Worm (Caenorhabditis elegans) whole organism, late embryonic: Measurements from ENCODE around the gene cyp-31A3.

Experiments
- C08G9.2 ChIP-seq: sonication (generic microtip); optimal IDR thresholded peaks from 2 replicates; lab custom pipeline; 2016; ENCODE audit warnings: mild to moderate bottlenecking, missing genetic modification characterization, moderate library complexity, missing compliant biosample characterization
- C38D4.7 ChIP-seq: fragments of 200-800 bp; sonication (Bioruptor generic); optimal IDR thresholded peaks from 2 replicates; lab custom pipeline; 2018; ENCODE audit warnings: mild to moderate bottlenecking, missing genetic modification characterization, moderate library complexity, missing compliant biosample characterization
- F13H6.1 ChIP-seq: sonication (generic microtip); optimal IDR thresholded peaks from 2 replicates; lab custom pipeline; 2016; ENCODE audit warnings: missing genetic modification characterization, missing compliant biosample characterization
- K02D7.2 ChIP-seq: sonication (generic microtip); optimal IDR thresholded peaks from 2 replicates; lab custom pipeline; 2017; ENCODE audit warnings: mild to moderate bottlenecking, missing genetic modification characterization, missing compliant biosample characterization
- T23F11.4 ChIP-seq: fragments of 200-800 bp; sonication (Bioruptor generic); optimal IDR thresholded peaks from 2 replicates; lab custom pipeline; 2018; ENCODE audit warnings: mild to moderate bottlenecking, missing genetic modification characterization, missing compliant biosample characterization
- Y22D7AL.16 ChIP-seq: sonication (generic microtip); optimal IDR thresholded peaks from 2 replicates; lab custom pipeline; 2016; ENCODE audit warnings: missing genetic modification characterization, missing compliant biosample characterization
- ahr-1 ChIP-seq: sonication (generic microtip); optimal IDR thresholded peaks from 2 replicates; lab custom pipeline; 2016; ENCODE audit warnings: missing genetic modification characterization, missing compliant biosample characterization
- ama-1 ChIP-seq: fragments of 150-350 bp; optimal IDR thresholded peaks from 2 replicates; lab custom pipeline; 2014
- ceh-14 ChIP-seq: sonication (generic microtip); optimal IDR thresholded peaks from 2 replicates; lab custom pipeline; 2016; ENCODE audit warnings: missing genotype, missing genetic modification characterization, missing compliant biosample characterization
- ceh-18 ChIP-seq: sonication (generic microtip); optimal IDR thresholded peaks from 2 replicates; lab custom pipeline; 2016; ENCODE audit warnings: missing genetic modification characterization, missing compliant biosample characterization
- ceh-19 ChIP-seq: fragments of 200-800 bp; sonication (Bioruptor generic); optimal IDR thresholded peaks from 2 replicates; lab custom pipeline; 2018; ENCODE audit warnings: mild to moderate bottlenecking, missing genetic modification characterization, missing compliant biosample characterization
- ceh-2 ChIP-seq: sonication (generic microtip); optimal IDR thresholded peaks from 2 replicates; lab custom pipeline; 2016; ENCODE audit warnings: missing genotype, missing genetic modification characterization, missing compliant biosample characterization
- ceh-22 ChIP-seq: sonication (generic microtip); optimal IDR thresholded peaks from 2 replicates; lab custom pipeline; 2017; ENCODE audit warnings: missing biosample characterization, missing genetic modification characterization
- ceh-24 ChIP-seq: sonication (generic microtip); optimal IDR thresholded peaks from 2 replicates; lab custom pipeline; 2016; ENCODE audit warnings: mild to moderate bottlenecking, missing genetic modification characterization, missing compliant biosample characterization
- ceh-30 ChIP-seq: fragments of 150-350 bp; optimal IDR thresholded peaks from 2 replicates; lab custom pipeline; 2014; ENCODE audit warnings: missing biosample characterization, missing genetic modification characterization
- ceh-31 ChIP-seq: sonication (generic microtip); optimal IDR thresholded peaks from 2 replicates; lab custom pipeline; 2016; ENCODE audit warnings: missing genetic modification characterization, missing compliant biosample characterization
- ceh-45 ChIP-seq: fragments of 200-800 bp; sonication (Bioruptor generic); IDR thresholded peaks from 2 replicates; pipeline ENCODE4 v1.3.6; 2022; ENCODE audit warnings: missing genetic modification reagents, missing genetic modification characterization, missing compliant biosample characterization
- ceh-48 ChIP-seq: sonication (generic microtip); optimal IDR thresholded peaks from 2 replicates; lab custom pipeline; 2016; ENCODE audit warnings: missing genetic modification characterization, inconsistent platforms, missing compliant biosample characterization
- eyg-1 ChIP-seq: sonication (generic microtip); optimal IDR thresholded peaks from 2 replicates; lab custom pipeline; 2016; ENCODE audit warnings: missing genotype, missing genetic modification characterization, missing compliant biosample characterization
- fax-1 ChIP-seq: sonication (generic microtip); optimal IDR thresholded peaks from 2 replicates; lab custom pipeline; 2016; ENCODE audit warnings: missing genotype, missing genetic modification characterization, missing compliant biosample characterization
- gmeb-2 ChIP-seq: sonication (generic microtip); optimal IDR thresholded peaks from 2 replicates; lab custom pipeline; 2016; ENCODE audit warnings: missing genetic modification characterization, inconsistent platforms, missing compliant biosample characterization
- hlh-13 ChIP-seq: fragments of 200-800 bp; sonication (Bioruptor generic); optimal IDR thresholded peaks from 2 replicates; lab custom pipeline; 2018; ENCODE audit warnings: mild to moderate bottlenecking, missing genetic modification characterization, missing compliant biosample characterization
- hlh-15 ChIP-seq: sonication (generic microtip); optimal IDR thresholded peaks from 2 replicates; lab custom pipeline; 2016; ENCODE audit warnings: missing genetic modification characterization, missing compliant biosample characterization
- hlh-30 ChIP-seq: sonication (generic microtip); optimal IDR thresholded peaks from 2 replicates; lab custom pipeline; 2017; ENCODE audit warnings: antibody characterized with exemption, missing genetic modification characterization, missing compliant biosample characterization; ENCODE audit not compliant: insufficient read depth
- hlh-6 ChIP-seq: sonication (generic microtip); optimal IDR thresholded peaks from 2 replicates; lab custom pipeline; 2016; ENCODE audit warnings: missing genotype, missing genetic modification characterization, missing compliant biosample characterization
- hlh-8 ChIP-seq: sonication (generic microtip); optimal IDR thresholded peaks from 2 replicates; lab custom pipeline; 2016; ENCODE audit warnings: missing genotype, missing genetic modification characterization, missing compliant biosample characterization
- lim-6 ChIP-seq: sonication (generic microtip); optimal IDR thresholded peaks from 2 replicates; lab custom pipeline; 2016; ENCODE audit warnings: missing genetic modification characterization, missing compliant biosample characterization
- lin-11 ChIP-seq: fragments of 200-800 bp; sonication (Bioruptor generic); optimal IDR thresholded peaks from 2 replicates; lab custom pipeline; 2018; ENCODE audit warnings: mild to moderate bottlenecking, missing genetic modification characterization, missing compliant biosample characterization
- madf-2 ChIP-seq: sonication (generic microtip); optimal IDR thresholded peaks from 2 replicates; lab custom pipeline; 2017; ENCODE audit warnings: missing genetic modification characterization, missing compliant biosample characterization
- nfya-1 ChIP-seq: sonication (generic microtip); optimal IDR thresholded peaks from 2 replicates; lab custom pipeline; 2017; ENCODE audit warnings: missing genetic modification characterization, mild to moderate bottlenecking, missing compliant biosample characterization, antibody characterized with exemption, moderate library complexity
- npax-4 ChIP-seq: sonication (generic microtip); optimal IDR thresholded peaks from 2 replicates; lab custom pipeline; 2016; ENCODE audit warnings: missing genetic modification characterization, missing compliant biosample characterization
- odd-2 ChIP-seq: sonication (generic microtip); optimal IDR thresholded peaks from 2 replicates; lab custom pipeline; 2017; ENCODE audit warnings: antibody characterized with exemption, mild to moderate bottlenecking, missing genetic modification characterization, missing compliant biosample characterization
- pag-3 ChIP-seq: sonication (generic microtip); optimal IDR thresholded peaks from 2 replicates; lab custom pipeline; 2016; ENCODE audit warnings: missing compliant biosample characterization, missing genetic modification characterization, borderline replicate concordance
- pat-9 ChIP-seq: fragments of 200-800 bp; sonication (Bioruptor generic); optimal IDR thresholded peaks from 2 replicates; lab custom pipeline; 2018; ENCODE audit warnings: mild to moderate bottlenecking, missing genetic modification characterization, moderate library complexity, missing compliant biosample characterization
- pha-2 ChIP-seq: sonication (generic microtip); optimal IDR thresholded peaks from 2 replicates; lab custom pipeline; 2017; ENCODE audit warnings: mild to moderate bottlenecking, missing genetic modification characterization, missing compliant biosample characterization
- pqm-1 ChIP-seq: sonication (generic microtip); optimal IDR thresholded peaks from 2 replicates; lab custom pipeline; 2016; ENCODE audit warnings: missing genetic modification characterization, missing compliant biosample characterization
- pros-1 ChIP-seq: fragments of 150-350 bp; optimal IDR thresholded peaks from 2 replicates; lab custom pipeline; 2014; ENCODE audit warnings: missing biosample characterization, missing genetic modification reagents, missing genetic modification characterization
- ref-2 ChIP-seq: sonication (generic microtip); optimal IDR thresholded peaks from 2 replicates; lab custom pipeline; 2016; ENCODE audit warnings: missing genetic modification characterization, missing compliant biosample characterization
- rnt-1 ChIP-seq: sonication (generic microtip); optimal IDR thresholded peaks from 2 replicates; lab custom pipeline; 2016; ENCODE audit warnings: missing genetic modification characterization, missing compliant biosample characterization
- sdc-2 ChIP-seq: sonication (generic microtip); optimal IDR thresholded peaks from 2 replicates; lab custom pipeline; 2016; ENCODE audit warnings: missing genotype, missing genetic modification characterization, missing compliant biosample characterization
- syd-9 ChIP-seq: sonication (generic microtip); optimal IDR thresholded peaks from 2 replicates; lab custom pipeline; 2016; ENCODE audit warnings: mild to moderate bottlenecking, missing genetic modification characterization, moderate library complexity, missing compliant biosample characterization
- tbx-7 ChIP-seq: sonication (generic microtip); optimal IDR thresholded peaks from 2 replicates; lab custom pipeline; 2016; ENCODE audit warnings: missing genotype, missing genetic modification characterization, missing compliant biosample characterization
- ttx-3 ChIP-seq: sonication (generic microtip); optimal IDR thresholded peaks from 2 replicates; lab custom pipeline; 2016; ENCODE audit warnings: missing genetic modification reagents, missing genetic modification characterization, missing compliant biosample characterization
- unc-3 ChIP-seq, 2 experiments: fragments of 200-800 bp in 1 of 2; sonication (Bioruptor generic) in 1 of 2; sonication (generic microtip) in 1 of 2; conservative IDR thresholded peaks in 1 of 2; optimal IDR thresholded peaks in 1 of 2; 2 replicates each; pipeline versions ENCODE4 v1.3.6 to Lab custom; 2016 to 2022; ENCODE audit warnings: missing compliant biosample characterization in 2 of 2, missing genetic modification characterization in 2 of 2, missing genetic modification reagents in 1 of 2
- unc-42 ChIP-seq: sonication (generic microtip); optimal IDR thresholded peaks from 2 replicates; lab custom pipeline; 2016; ENCODE audit warnings: missing genotype, missing genetic modification characterization, missing compliant biosample characterization
- unc-55 ChIP-seq: sonication (generic microtip); optimal IDR thresholded peaks from 2 replicates; lab custom pipeline; 2017; ENCODE audit warnings: missing biosample characterization, missing genetic modification reagents, missing genetic modification characterization
- unc-86 ChIP-seq: sonication (generic microtip); optimal IDR thresholded peaks from 2 replicates; lab custom pipeline; 2016; ENCODE audit warnings: missing genetic modification characterization, missing compliant biosample characterization
- zip-5 ChIP-seq: sonication (generic microtip); optimal IDR thresholded peaks from 2 replicates; lab custom pipeline; 2016; ENCODE audit warnings: missing genetic modification characterization, missing compliant biosample characterization

Gene cyp-31A3

DNA sequence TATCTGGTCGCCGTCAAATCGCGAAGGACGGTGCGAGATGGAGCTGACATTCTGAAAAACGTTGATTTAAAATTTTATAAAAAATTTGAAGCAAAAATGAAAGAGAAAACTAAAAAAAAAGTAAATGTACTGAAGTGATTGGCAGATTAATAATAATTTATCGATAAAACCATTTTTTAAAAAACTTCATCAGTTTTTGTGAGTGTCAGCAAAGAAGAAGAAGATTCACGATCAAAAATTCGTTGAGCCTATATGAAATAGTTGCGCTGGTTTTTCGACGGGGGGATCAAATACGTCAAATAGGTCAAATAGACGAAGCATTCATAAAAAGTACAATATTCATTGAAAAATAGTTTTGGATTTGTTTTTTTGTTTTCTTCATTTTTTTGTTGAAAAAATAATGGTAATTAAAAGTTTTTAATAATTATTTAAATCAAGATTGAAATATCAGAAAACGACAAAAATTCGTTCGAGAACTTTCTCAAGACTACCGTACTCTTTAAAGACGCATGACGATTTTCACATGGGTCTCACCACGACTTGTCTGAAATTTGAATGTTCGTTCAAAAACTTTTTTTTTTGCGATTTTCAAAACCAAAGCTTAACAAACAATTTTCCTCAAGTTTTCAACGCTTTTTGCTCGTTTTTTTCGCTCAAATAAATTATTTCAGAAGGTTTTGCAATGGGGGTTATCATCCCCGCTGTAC lies at the start of gene cyp-31A3, which contains the start of gene memi-1:
Gene cyp-31A3 (plus strand): TSS at position 672 of the 707 bp plus-strand sequence.
Gene memi-1 (minus strand): TSS at position 51 of the 707 bp plus-strand sequence.
- TF ChIP-seq gmeb-2 (no peak), tbx-7 (tag; lab: Kevin White, UChicago) (no peak), unc-3 (GFP tag; conservative IDR thresholded peaks at IDR 0.05; lab: Robert Waterston, UW) (no peak), unc-3 (tag; optimal IDR thresholded peaks at IDR 0.05; lab: Kevin White, UChicago) (no peak), C08G9.2 (tag; lab: Kevin White, UChicago) (no peak), T23F11.4 (GFP tag; lab: Kevin White, UChicago) (no peak), npax-4 (tag; lab: Kevin White, UChicago) (no peak), fax-1 (tag; lab: Kevin White, UChicago) (no peak), madf-2 (tag; lab: Kevin White, UChicago) (no peak), pros-1 (tag; lab: Kevin White, UChicago) (no peak), lim-6 (tag; lab: Kevin White, UChicago) (no peak), K02D7.2 (no peak), hlh-15 (tag; lab: Kevin White, UChicago) (no peak), ahr-1 (no peak), zip-5 (no peak), ref-2 (tag; lab: Kevin White, UChicago) (no peak), pag-3 (tag; lab: Kevin White, UChicago) (no peak), ceh-48 (no peak), ceh-30 (tag; lab: Kevin White, UChicago) (no peak), unc-55 (GFP tag; lab: Kevin White, UChicago) (no peak)

DNA sequence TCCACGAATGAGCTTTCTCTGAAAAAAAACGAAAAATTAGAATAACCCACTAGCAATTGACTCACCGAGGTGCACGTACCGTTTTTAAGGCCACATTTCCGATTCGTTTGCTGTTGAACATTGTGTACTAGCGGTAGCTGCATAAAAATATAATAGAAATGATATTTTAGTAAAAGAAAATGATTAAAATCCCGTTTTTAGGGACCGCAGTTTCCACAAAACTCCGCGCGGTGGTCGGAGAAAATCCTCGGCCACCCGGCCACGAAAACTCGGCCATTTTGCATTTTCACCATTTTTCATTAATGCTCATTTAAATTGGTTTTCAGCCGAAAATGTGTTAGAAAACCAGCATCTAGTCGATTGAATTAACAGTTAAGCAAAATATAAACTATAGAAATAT lies 48.5 kb upstream of the cyp-31A3 start, which contains the start of gene yars-2:
Gene yars-2 (minus strand): TSS at position 249 of the 400 bp plus-strand sequence.
- TF ChIP-seq ceh-2 (tag; lab: Kevin White, UChicago) (peak; percentile 83), C08G9.2 (tag; lab: Kevin White, UChicago) (peak; percentile 63), T23F11.4 (GFP tag; lab: Kevin White, UChicago) (no peak), ttx-3 (tag; lab: Kevin White, UChicago) (no peak), ceh-31 (tag; lab: Kevin White, UChicago) (peak; percentile 74), hlh-8 (tag; lab: Kevin White, UChicago) (peak; percentile 13), lim-6 (tag; lab: Kevin White, UChicago) (no peak), lin-11 (tag; lab: Kevin White, UChicago) (no peak), sdc-2 (no peak), zip-5 (peak; percentile 26), pat-9 (tag; lab: Kevin White, UChicago) (no peak), eyg-1 (tag; lab: Kevin White, UChicago) (no peak), ceh-19 (GFP tag; lab: Kevin White, UChicago) (no peak), unc-3 (GFP tag; conservative IDR thresholded peaks at IDR 0.05; lab: Robert Waterston, UW) (no peak), unc-3 (tag; optimal IDR thresholded peaks at IDR 0.05; lab: Kevin White, UChicago) (no peak), Y22D7AL.16 (no peak), hlh-13 (GFP tag; lab: Kevin White, UChicago) (no peak), ref-2 (tag; lab: Kevin White, UChicago) (peak; percentile 33), syd-9 (tag; lab: Kevin White, UChicago) (no peak), ama-1 (lab: Kevin White, UChicago) (no peak), pag-3 (tag; lab: Kevin White, UChicago) (no peak), rnt-1 (tag; lab: Kevin White, UChicago) (no peak), F13H6.1 (no peak), hlh-6 (tag; lab: Kevin White, UChicago) (no peak), odd-2 (tag; lab: Kevin White, UChicago) (no peak), unc-42 (tag; lab: Kevin White, UChicago) (no peak), ceh-18 (tag; lab: Kevin White, UChicago) (no peak), pqm-1 (no peak), ceh-48 (no peak), pros-1 (tag; lab: Kevin White, UChicago) (no peak), unc-86 (tag; lab: Kevin White, UChicago) (no peak), ceh-24 (tag; lab: Kevin White, UChicago) (no peak), ceh-22 (no peak), C38D4.7 (GFP tag; lab: Kevin White, UChicago) (no peak), pha-2 (no peak), ceh-45 (GFP tag; lab: Robert Waterston, UW) (no peak), ceh-14 (tag; lab: Kevin White, UChicago) (no peak), npax-4 (tag; lab: Kevin White, UChicago) (no peak), fax-1 (tag; lab: Kevin White, UChicago) (peak; percentile 27), ahr-1 (no peak), nfya-1 (tag; lab: Kevin White, UChicago) (no peak), hlh-30 (tag; lab: Kevin White, UChicago) (no peak)
